Fruit fly (Drosophila melanogaster) S2 (cell line): ENCODE measurements around the gene CG15202.
"Not testable (repeated sequence)": the region's sequence is repeated elsewhere in the genome, so short reads cannot be mapped to it uniquely, and the experiment has no call there.

Source experiments
- CG8478 ChIP-seq: fragments of >200 bp; optimal IDR thresholded peaks from 2 replicates; lab custom pipeline; 2018
- CTCF ChIP-seq, 2 experiments: fragments of >200 bp; optimal IDR thresholded peaks; 2 replicates each; lab custom pipeline; 2018

Gene CG15202

DNA sequence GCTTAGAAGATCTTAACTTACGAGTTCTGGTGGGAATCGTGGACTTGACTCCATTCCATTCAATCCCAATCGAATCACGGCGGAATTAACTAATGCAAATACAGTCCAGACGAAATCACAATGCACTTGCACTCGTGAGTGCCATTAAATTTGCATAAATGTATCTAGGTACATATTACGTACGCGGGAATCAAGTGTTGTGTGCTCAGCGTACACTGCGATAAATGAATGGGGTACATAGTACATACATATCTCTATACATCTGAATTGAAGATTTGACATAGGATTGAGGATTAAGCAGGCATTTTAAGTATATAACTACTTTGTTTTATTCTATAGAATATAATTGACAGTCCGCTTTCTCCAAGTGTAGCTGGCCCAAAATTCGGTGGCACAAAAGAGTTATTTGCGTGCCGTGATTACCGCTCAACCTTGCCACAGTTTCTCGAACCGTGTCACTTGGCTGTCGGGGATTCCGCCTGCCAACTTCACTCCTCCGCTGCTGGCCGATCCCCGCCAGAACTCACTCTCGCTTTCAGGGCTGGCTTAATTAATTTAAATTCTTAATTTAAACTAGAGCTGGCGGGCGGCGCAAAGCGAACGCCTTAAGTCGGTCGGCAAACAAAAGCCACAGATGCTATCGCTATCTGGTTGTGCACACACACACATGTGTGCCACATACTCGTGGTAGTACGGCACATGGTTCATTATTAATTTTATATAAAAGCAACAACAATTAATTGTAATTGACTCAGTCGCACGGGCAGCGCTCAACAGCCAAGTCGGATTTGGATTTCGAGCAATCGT lies at the start of gene CG15202, which contains the start of gene CG15199:
CG15202 (plus strand) TSS at position 757 of the 807 bp plus-strand sequence.
CG15199 (minus strand) TSS at position 51 of the 807 bp plus-strand sequence.
- no peak for TF ChIP-seq CG8478 (lab: Kevin White, UChicago)
- no peak for TF ChIP-seq CTCF (optimal IDR thresholded peaks at IDR 0.05; lab: Kevin White, UChicago)

- TF ChIP-seq CTCF (optimal IDR thresholded peaks at IDR 0.05; lab: Kevin White, UChicago) (no peak), CG8478 (lab: Kevin White, UChicago) (no peak)
Observed at dm6 chrX:11095276-11095675, 47.1 kb upstream of the CG15202 start.

- TF ChIP-seq CG8478 (lab: Kevin White, UChicago); CTCF (optimal IDR thresholded peaks at IDR 0.05; lab: Kevin White, UChicago): not testable (repeated sequence)
Observed at dm6 chrX:11095973-11096372, 46.4 kb upstream of the CG15202 start, which contains the start of gene CG42249. CG42249 (plus strand) TSS chrX:11096273.

DNA sequence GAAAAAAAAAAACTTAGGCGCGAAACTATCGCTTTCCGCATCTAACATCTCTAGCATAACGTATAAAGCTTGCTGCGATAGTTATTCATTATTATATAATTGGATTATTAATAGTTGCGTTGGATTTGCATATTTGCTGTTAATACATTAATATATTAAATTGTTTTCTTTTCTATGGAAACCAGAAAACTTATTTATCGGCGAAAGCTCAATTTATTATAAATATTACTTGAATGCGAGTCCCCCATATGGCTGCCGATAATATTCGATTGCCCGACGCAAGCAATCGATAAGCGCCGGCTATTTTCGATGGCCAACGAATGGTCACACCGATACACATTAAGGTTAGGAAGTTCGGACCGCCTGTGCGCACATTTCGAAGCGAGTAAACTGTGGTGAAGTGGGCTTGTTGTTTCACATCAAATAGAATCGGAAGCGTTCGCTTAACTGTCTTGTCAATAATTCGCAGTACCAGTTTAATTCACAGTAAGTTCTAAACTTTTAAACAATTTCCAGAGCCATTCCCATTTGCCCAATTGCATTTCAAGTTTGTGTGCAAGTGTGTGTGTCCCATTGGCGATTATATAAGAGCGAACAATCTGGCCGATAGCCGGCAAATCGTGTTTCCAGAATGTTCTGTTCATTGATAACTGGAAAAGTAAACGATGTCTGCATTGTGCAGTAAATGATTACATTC lies 34.0 kb upstream of the CG15202 start, which contains the start of gene Hsp60A:
Hsp60A (plus strand) TSS at position 335 of the 697 bp plus-strand sequence.
- TF ChIP-seq CG8478 (lab: Kevin White, UChicago): no peak
- TF ChIP-seq CTCF (optimal IDR thresholded peaks at IDR 0.05; lab: Kevin White, UChicago): no peak

- TF ChIP-seq CTCF (optimal IDR thresholded peaks at IDR 0.05; lab: Kevin White, UChicago): peak; percentile 40 to 49
- no peak for TF ChIP-seq CG8478 (lab: Kevin White, UChicago)
Observed at dm6 chrX:11108845-11109450, 33.4 kb upstream of the CG15202 start.

- TF ChIP-seq CG8478 (lab: Kevin White, UChicago) (no peak), CTCF (optimal IDR thresholded peaks at IDR 0.05; lab: Kevin White, UChicago) (no peak)
Observed at dm6 chrX:11109670-11110069, 32.7 kb upstream of the CG15202 start.

DNA sequence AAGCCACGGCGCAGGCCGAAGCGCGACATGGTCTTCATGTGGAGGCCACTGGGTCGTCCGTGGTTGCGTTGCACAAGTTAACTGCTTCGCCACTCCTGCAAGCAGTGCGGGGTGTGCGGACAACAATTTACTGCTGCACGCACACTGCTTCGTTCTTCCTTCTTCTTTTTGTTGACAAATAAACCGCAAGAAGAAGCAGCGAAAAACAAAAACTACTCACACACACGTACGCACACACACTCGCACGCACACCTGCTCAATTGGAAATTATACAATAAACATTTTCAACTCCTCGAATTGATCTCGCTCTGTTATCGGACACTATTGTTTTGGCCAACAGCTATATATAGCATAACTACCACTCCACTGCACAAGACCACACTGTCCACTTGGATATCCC lies 18.8 kb upstream of the CG15202 start:
- no peak for TF ChIP-seq CTCF (optimal IDR thresholded peaks at IDR 0.05; lab: Kevin White, UChicago)
- TF ChIP-seq CG8478 (lab: Kevin White, UChicago): no peak

dm6 chrX:11124126-11124748 lies 18.1 kb upstream of the CG15202 start, which contains the start of gene CG11122:
CG11122 (minus strand) TSS chrX:11124726.
- TF ChIP-seq CG8478 (lab: Kevin White, UChicago) (no peak), CTCF (optimal IDR thresholded peaks at IDR 0.05; lab: Kevin White, UChicago) (no peak)

dm6 chrX:11124749-11125508 lies 17.4 kb upstream of the CG15202 start, which contains the start of gene Rpt3:
Rpt3 (plus strand) TSS chrX:11125101.
- TF ChIP-seq CTCF (optimal IDR thresholded peaks at IDR 0.05; lab: Kevin White, UChicago): no peak
- no peak for TF ChIP-seq CG8478 (lab: Kevin White, UChicago)

- no peak for TF ChIP-seq CTCF (optimal IDR thresholded peaks at IDR 0.05; lab: Kevin White, UChicago)
- no peak for TF ChIP-seq CG8478 (lab: Kevin White, UChicago)
Observed at dm6 chrX:11128828-11129227, 13.5 kb upstream of the CG15202 start, which contains the start of gene SrpRalpha. SrpRalpha (minus strand) TSS chrX:11129087.

DNA sequence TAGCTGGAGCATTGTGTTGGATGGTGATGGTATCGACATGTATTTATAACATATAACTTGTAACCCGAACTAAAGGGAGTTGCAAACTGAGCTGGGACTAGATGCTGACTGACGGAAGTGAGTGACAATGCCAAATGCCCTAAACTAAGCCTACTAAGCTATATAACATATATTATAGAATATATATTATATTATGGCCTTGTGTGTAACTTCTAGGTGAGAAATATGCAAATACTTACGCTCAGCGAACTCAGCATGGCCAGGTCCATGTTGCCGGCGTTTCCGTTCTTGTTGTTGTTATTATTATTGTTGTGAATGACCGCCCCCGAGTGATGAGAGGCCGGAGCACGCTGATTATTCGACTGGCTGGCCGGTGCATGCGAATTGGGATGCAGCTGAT lies 10.0 kb upstream of the CG15202 start, which contains the start of gene CG44385:
CG44385 (minus strand) TSS at position 101 of the 400 bp plus-strand sequence.
- TF ChIP-seq CG8478 (lab: Kevin White, UChicago): no peak
- no peak for TF ChIP-seq CTCF (optimal IDR thresholded peaks at IDR 0.05; lab: Kevin White, UChicago)

- TF ChIP-seq CG8478 (lab: Kevin White, UChicago): no peak
- TF ChIP-seq CTCF (optimal IDR thresholded peaks at IDR 0.05; lab: Kevin White, UChicago): no peak
Observed at dm6 chrX:11135840-11136586, 6.3 kb upstream of the CG15202 start.
